Worm (Caenorhabditis elegans) whole organism, mixed stage, embryonic: ENCODE measurements around the gene moa-1.

Source experiments
- bed-3 ChIP-seq: fragments of 200-800 bp; sonication (Bioruptor generic); optimal IDR thresholded peaks from 3 replicates; lab custom pipeline; 2018; ENCODE audit warnings: mild to moderate bottlenecking, missing genetic modification characterization, moderate library complexity, missing compliant biosample characterization
- ceh-43 ChIP-seq: fragments of 200-800 bp; sonication (Bioruptor generic); optimal IDR thresholded peaks from 2 replicates; lab custom pipeline; 2018; ENCODE audit warnings: mild to moderate bottlenecking, missing genetic modification characterization, moderate library complexity, missing compliant biosample characterization
- elt-3 ChIP-seq: fragments of 150-350 bp; optimal IDR thresholded peaks from 2 replicates; lab custom pipeline; 2014; ENCODE audit warnings: missing biosample characterization, missing genetic modification characterization
- lin-32 ChIP-seq: fragments of 200-800 bp; sonication (Bioruptor generic); optimal IDR thresholded peaks from 2 replicates; lab custom pipeline; 2018; ENCODE audit warnings: mild to moderate bottlenecking, missing genetic modification characterization, missing compliant biosample characterization
- nhr-28 ChIP-seq: fragments of 150-350 bp; optimal IDR thresholded peaks from 2 replicates; lab custom pipeline; 2014; ENCODE audit warnings: missing biosample characterization, missing genetic modification characterization
- nhr-76 ChIP-seq: sonication (generic microtip); optimal IDR thresholded peaks from 2 replicates; lab custom pipeline; 2017; ENCODE audit warnings: missing biosample characterization, missing genetic modification characterization
- sem-2 ChIP-seq: fragments of 200-800 bp; sonication (Bioruptor generic); optimal IDR thresholded peaks from 2 replicates; lab custom pipeline; 2018; ENCODE audit warnings: mild to moderate bottlenecking, missing genetic modification characterization, missing compliant biosample characterization
- snpc-4 ChIP-seq: fragments of 150-350 bp; optimal IDR thresholded peaks from 2 replicates; lab custom pipeline; 2014; ENCODE audit warnings: missing biosample characterization, missing genetic modification characterization
- sptf-1 ChIP-seq: sonication (generic microtip); optimal IDR thresholded peaks from 2 replicates; lab custom pipeline; 2017; ENCODE audit warnings: mild to moderate bottlenecking, missing genetic modification characterization, moderate library complexity, missing compliant biosample characterization
- unc-62 ChIP-seq: fragments of 150-350 bp; optimal IDR thresholded peaks from 2 replicates; lab custom pipeline; 2014; ENCODE audit warnings: missing biosample characterization, missing genetic modification reagents, missing genetic modification characterization

DNA sequence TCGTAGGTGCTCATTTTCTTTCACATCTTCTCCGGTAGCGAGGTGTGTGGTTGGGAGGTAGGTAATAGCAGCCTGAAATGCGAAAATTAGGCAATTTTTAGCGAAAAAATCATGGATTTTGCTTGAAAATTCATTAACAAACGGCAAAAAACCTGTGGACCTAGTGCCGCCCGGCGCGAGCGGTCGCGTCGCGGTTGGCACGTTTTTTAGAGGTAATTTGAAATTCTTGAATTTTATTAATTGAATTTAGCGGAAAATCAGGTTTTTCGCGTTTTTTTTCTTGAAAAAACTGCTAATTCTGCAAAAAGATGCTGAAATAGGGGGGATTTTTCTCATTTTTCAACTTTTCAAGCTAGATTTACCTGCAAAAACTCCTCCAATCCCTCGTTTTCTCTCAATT, 20.3 kb downstream of the moa-1 start:
- TF ChIP-seq nhr-76 (tag; lab: Kevin White, UChicago) (no peak), elt-3 (tag; lab: Kevin White, UChicago) (no peak), ceh-43 (no peak), sptf-1 (tag; lab: Kevin White, UChicago) (no peak), snpc-4 (no peak), nhr-28 (tag; lab: Kevin White, UChicago) (no peak), unc-62 (GFP tag; lab: Kevin White, UChicago) (no peak), bed-3 (no peak), lin-32 (GFP tag; lab: Kevin White, UChicago) (no peak), sem-2 (GFP tag; lab: Kevin White, UChicago) (no peak)
